Fruit fly (Drosophila melanogaster): ENCODE measurements around the gene Atg5.

Atg5 gene

dm6 chrX:7336121-7336961 lies 12.8 kb upstream of the Atg5 start:
- TF ChIP-seq usp (GFP tag; optimal IDR thresholded peaks at IDR 0.05) (no peak), EcR (GFP tag; optimal IDR thresholded peaks at IDR 0.05) (no peak), pan (optimal IDR thresholded peaks at IDR 0.05) (no peak), Dll (optimal IDR thresholded peaks at IDR 0.05) (no peak), psq (optimal IDR thresholded peaks at IDR 0.05) (no peak), CG8478 (optimal IDR thresholded peaks at IDR 0.05) (no peak)

- TF ChIP-seq EcR (GFP tag; optimal IDR thresholded peaks at IDR 0.05) (peak; percentile 11 to 70), CG8478 (optimal IDR thresholded peaks at IDR 0.05) (no peak)
Measured at dm6 chrX:7335524-7335991, 12.0 kb upstream of the Atg5 start.

dm6 chrX:7334801-7335176 lies 11.2 kb upstream of the Atg5 start:
- TF ChIP-seq Dll (optimal IDR thresholded peaks at IDR 0.05) (no peak), CG8478 (optimal IDR thresholded peaks at IDR 0.05) (no peak), EcR (GFP tag; optimal IDR thresholded peaks at IDR 0.05) (no peak), pan (optimal IDR thresholded peaks at IDR 0.05) (no peak), psq (optimal IDR thresholded peaks at IDR 0.05) (no peak)

dm6 chrX:7333858-7334800 lies 10.6 kb upstream of the Atg5 start:
- TF ChIP-seq CG8478 (optimal IDR thresholded peaks at IDR 0.05) (no peak), usp (GFP tag; optimal IDR thresholded peaks at IDR 0.05) (no peak), Dll (optimal IDR thresholded peaks at IDR 0.05) (no peak), pan (optimal IDR thresholded peaks at IDR 0.05) (no peak), psq (optimal IDR thresholded peaks at IDR 0.05) (no peak), EcR (GFP tag; optimal IDR thresholded peaks at IDR 0.05) (no peak)

dm6 chrX:7333298-7333743 lies 9.8 kb upstream of the Atg5 start:
- TF ChIP-seq usp (GFP tag; optimal IDR thresholded peaks at IDR 0.05), result no peak
- no peak for TF ChIP-seq Dll (optimal IDR thresholded peaks at IDR 0.05)
- no peak for TF ChIP-seq pan (optimal IDR thresholded peaks at IDR 0.05)
- no peak for TF ChIP-seq psq (optimal IDR thresholded peaks at IDR 0.05)
- TF ChIP-seq CG8478 (optimal IDR thresholded peaks at IDR 0.05), result no peak
- TF ChIP-seq EcR (GFP tag; optimal IDR thresholded peaks at IDR 0.05), result no peak

- TF ChIP-seq Dll (optimal IDR thresholded peaks at IDR 0.05) (no peak), EcR (GFP tag; optimal IDR thresholded peaks at IDR 0.05) (no peak), usp (GFP tag; optimal IDR thresholded peaks at IDR 0.05) (no peak), CG8478 (optimal IDR thresholded peaks at IDR 0.05) (no peak), pan (optimal IDR thresholded peaks at IDR 0.05) (no peak), psq (optimal IDR thresholded peaks at IDR 0.05) (no peak)
Measured at dm6 chrX:7332493-7332892, 8.9 kb upstream of the Atg5 start.

- no peak for TF ChIP-seq usp (GFP tag; optimal IDR thresholded peaks at IDR 0.05)
- TF ChIP-seq CG8478 (optimal IDR thresholded peaks at IDR 0.05), result no peak
- no peak for TF ChIP-seq pan (optimal IDR thresholded peaks at IDR 0.05)
- TF ChIP-seq psq (optimal IDR thresholded peaks at IDR 0.05), result no peak
- no peak for TF ChIP-seq EcR (GFP tag; optimal IDR thresholded peaks at IDR 0.05)
- TF ChIP-seq Dll (optimal IDR thresholded peaks at IDR 0.05), result no peak
Measured at dm6 chrX:7332091-7332490, 8.5 kb upstream of the Atg5 start, which contains the start of gene CG42780. Gene CG42780, minus strand, starts transcription at chrX:7332191.

dm6 chrX:7328746-7329145 lies 5.2 kb upstream of the Atg5 start, which contains the start of gene Acsf3:
Gene Acsf3, plus strand, starts transcription at chrX:7329046.
- TF ChIP-seq pan (optimal IDR thresholded peaks at IDR 0.05) (no peak), EcR (GFP tag; optimal IDR thresholded peaks at IDR 0.05) (no peak), CG8478 (optimal IDR thresholded peaks at IDR 0.05) (no peak), psq (optimal IDR thresholded peaks at IDR 0.05) (no peak), usp (GFP tag; optimal IDR thresholded peaks at IDR 0.05) (no peak), Dll (optimal IDR thresholded peaks at IDR 0.05) (no peak)

dm6 chrX:7324816-7325246 lies 1.3 kb upstream of the Atg5 start:
- TF ChIP-seq EcR (GFP tag; optimal IDR thresholded peaks at IDR 0.05), result no peak
- peak; percentile 16 for TF ChIP-seq CG8478 (optimal IDR thresholded peaks at IDR 0.05)

dm6 chrX:7321829-7322228 lies 1.7 kb downstream of the Atg5 start:
- no peak for TF ChIP-seq usp (GFP tag; optimal IDR thresholded peaks at IDR 0.05)
- TF ChIP-seq pan (optimal IDR thresholded peaks at IDR 0.05), result no peak

- peak; percentile 22 for TF ChIP-seq CG8478 (optimal IDR thresholded peaks at IDR 0.05)
- no peak for TF ChIP-seq Dll (optimal IDR thresholded peaks at IDR 0.05)
Measured at dm6 chrX:7320455-7321224, 2.9 kb downstream of the Atg5 start.

- no peak for TF ChIP-seq psq (optimal IDR thresholded peaks at IDR 0.05)
Measured at dm6 chrX:7319703-7320088, 3.9 kb downstream of the Atg5 start.

All from whole organism.